Fruit fly (Drosophila melanogaster): Measurements from ENCODE around the gene CG4661.

DNA sequence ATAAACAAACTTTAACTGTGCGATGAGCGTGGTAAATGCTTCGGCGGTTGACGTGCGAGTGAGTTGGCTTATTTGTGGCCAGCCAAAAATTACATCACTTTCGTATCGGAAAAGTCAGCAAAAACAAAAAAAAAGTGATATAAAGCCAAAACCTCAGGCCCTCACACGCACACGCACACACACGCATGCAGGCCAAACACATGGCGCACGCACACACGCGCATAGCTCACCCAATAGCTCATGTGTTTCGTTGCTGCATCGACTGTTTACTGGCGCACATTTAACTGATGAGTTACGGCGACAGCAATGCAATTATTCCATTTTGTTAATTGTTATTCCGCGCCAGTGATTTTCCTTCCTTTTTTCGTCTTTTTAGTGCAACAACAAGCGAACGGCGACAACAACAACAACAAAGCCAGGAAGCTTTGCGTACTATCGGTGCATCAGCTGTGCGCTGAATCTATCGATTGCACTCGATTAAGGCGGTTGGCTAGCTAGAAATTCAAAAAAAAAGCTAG lies 45.6 kb upstream of the CG4661 start, which contains the start of gene Flad1:
- TF ChIP-seq CG11762 (GFP tag; optimal IDR thresholded peaks at IDR 0.05; ENCODE audit: insufficient read depth) (no peak), CG6854 (GFP tag; optimal IDR thresholded peaks at IDR 0.05) (no peak), Sox102F (GFP tag; optimal IDR thresholded peaks at IDR 0.05) (no peak), achi (GFP tag; optimal IDR thresholded peaks at IDR 0.05) (no peak), Sox14 (GFP tag; optimal IDR thresholded peaks at IDR 0.05) (no peak), OdsH (GFP tag; optimal IDR thresholded peaks at IDR 0.05) (no peak), CG9139 (GFP tag; optimal IDR thresholded peaks at IDR 0.05) (no peak), Hr39 (GFP tag; optimal IDR thresholded peaks at IDR 0.05) (no peak), CG6163 (GFP tag; IDR thresholded peaks at IDR 0.05) (no peak; the same call in 2 of the 3 replicates), Sox15 (GFP tag; optimal IDR thresholded peaks at IDR 0.05) (no peak), CG6792 (GFP tag; optimal IDR thresholded peaks at IDR 0.05) (no peak), CG8632 (GFP tag; optimal IDR thresholded peaks at IDR 0.05) (no peak), Hr4 (GFP tag; optimal IDR thresholded peaks at IDR 0.05) (no peak), Met (GFP tag; optimal IDR thresholded peaks at IDR 0.05) (no peak)

Measured in whole organism, prepupa.